Fruit fly (Drosophila melanogaster) whole organism, embryonic: ENCODE measurements around the gene Desat1.

Experiments used
- CG6791 ChIP-seq: fragments of 200-800 bp; sonication (Bioruptor generic); IDR thresholded peaks from 3 replicates; pipeline ENCODE4 v1.3.6; 2022; ENCODE audit warnings: missing biosample characterization, missing genetic modification characterization; ENCODE audit not compliant: partially characterized antibody
- HmgD ChIP-seq: fragments of 200-800 bp; sonication (Bioruptor generic); optimal IDR thresholded peaks from 3 replicates; lab custom pipeline; 2016; ENCODE audit warnings: missing biosample characterization, missing genetic modification characterization
- hth ChIP-seq: fragments of >200 bp; optimal IDR thresholded peaks from 2 replicates; lab custom pipeline; 2017; ENCODE audit warnings: inconsistent platforms
- inv ChIP-seq: fragments of 200-800 bp; sonication (Bioruptor generic); IDR thresholded peaks from 2 replicates; pipeline ENCODE4 v1.3.6; 2022; ENCODE audit warnings: missing biosample characterization, missing genetic modification characterization; ENCODE audit not compliant: partially characterized antibody
- usp ChIP-seq: fragments of >200 bp; optimal IDR thresholded peaks from 2 replicates; lab custom pipeline; 2017; ENCODE audit warnings: missing biosample characterization, missing genetic modification characterization

DNA sequence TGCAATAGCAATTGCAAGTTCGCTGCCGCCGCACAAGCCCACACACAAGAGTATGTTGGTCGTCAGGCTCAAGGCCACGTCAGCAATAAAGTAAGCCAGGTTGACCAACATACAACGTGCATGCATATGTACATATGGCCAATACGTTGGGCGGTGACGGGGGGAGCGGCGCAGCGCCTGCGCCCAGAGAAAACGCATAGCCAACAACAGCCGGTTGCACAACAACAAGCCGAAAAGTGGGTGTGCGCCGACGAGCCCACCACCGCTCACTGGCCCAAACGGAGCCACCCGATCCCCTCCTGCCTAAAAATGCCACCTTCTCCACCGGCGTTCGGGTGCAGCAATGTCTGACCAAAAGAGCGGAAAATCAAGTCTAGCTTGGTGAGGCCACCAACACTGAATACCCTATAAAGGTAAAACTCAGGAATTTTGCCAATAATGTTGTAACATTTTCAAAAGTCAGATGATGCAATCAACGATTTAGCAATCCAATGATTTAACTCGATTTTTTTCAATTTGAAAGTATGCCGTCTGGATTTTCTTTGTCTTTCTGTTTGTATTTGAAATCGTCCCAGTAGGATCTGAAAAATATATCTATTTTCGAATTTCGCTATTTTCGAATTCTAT is 12.6 kb downstream of the Desat1 start, which contains the start of gene CG5509:
- TF ChIP-seq CG6791 (GFP tag; lab: Robert Waterston, UW) (no peak), HmgD (GFP tag; lab: Kevin White, UChicago) (no peak), usp (GFP tag; lab: Kevin White, UChicago) (no peak), inv (no peak), hth (no peak)
